Fruit fly (Drosophila melanogaster) whole organism, embryonic: ENCODE data around the gene wek.

Experiments used
- Asciz ChIP-seq: fragments of 200-800 bp; sonication (Bioruptor generic); optimal IDR thresholded peaks from 2 replicates; lab custom pipeline; 2017; ENCODE audit warnings: missing biosample characterization, mild to moderate bottlenecking, missing genetic modification characterization, missing genetic modification reagents
- CG10543 ChIP-seq: fragments of 200-800 bp; sonication (Bioruptor generic); optimal IDR thresholded peaks from 3 replicates; lab custom pipeline; 2017; ENCODE audit warnings: missing biosample characterization, mild to moderate bottlenecking, missing genetic modification characterization, moderate library complexity
- CG13287 ChIP-seq: fragments of 200-800 bp; sonication (Bioruptor generic); IDR thresholded peaks from 2 replicates; pipeline ENCODE4 v1.3.6; 2022; ENCODE audit warnings: missing biosample characterization, missing genetic modification characterization; ENCODE audit not compliant: partially characterized antibody
- CG14014 ChIP-seq: fragments of 200-800 bp; sonication (Bioruptor generic); IDR thresholded peaks from 2 replicates; pipeline ENCODE4 v1.3.6; 2022; ENCODE audit warnings: missing biosample characterization, missing genetic modification characterization
- CG15073 ChIP-seq: fragments of 200-800 bp; sonication (Bioruptor generic); optimal IDR thresholded peaks from 2 replicates; lab custom pipeline; 2016; ENCODE audit warnings: missing biosample characterization, missing genetic modification characterization
- CG1529 ChIP-seq: fragments of 200-800 bp; sonication (Bioruptor generic); optimal IDR thresholded peaks from 3 replicates; lab custom pipeline; 2018; ENCODE audit warnings: missing biosample characterization, missing genetic modification characterization
- CG15601 ChIP-seq: fragments of 200-800 bp; sonication (Bioruptor generic); optimal IDR thresholded peaks from 3 replicates; lab custom pipeline; 2019; ENCODE audit warnings: missing biosample characterization, mild to moderate bottlenecking, missing genetic modification characterization, moderate library complexity
- CG1647 ChIP-seq: fragments of 200-800 bp; sonication (Bioruptor generic); optimal IDR thresholded peaks from 3 replicates; lab custom pipeline; 2016; ENCODE audit warnings: missing biosample characterization, missing genetic modification characterization
- CG17385 ChIP-seq: fragments of 200-800 bp; sonication (Bioruptor generic); optimal IDR thresholded peaks from 3 replicates; lab custom pipeline; 2018; ENCODE audit warnings: missing biosample characterization, mild to moderate bottlenecking, missing genetic modification characterization
- CG18262 ChIP-seq: fragments of 200-800 bp; optimal IDR thresholded peaks from 3 replicates; lab custom pipeline; 2019; ENCODE audit warnings: missing biosample characterization, mild to moderate bottlenecking, missing genetic modification characterization, moderate library complexity
- CG18599 ChIP-seq: fragments of 200-800 bp; sonication (Bioruptor generic); optimal IDR thresholded peaks from 3 replicates; lab custom pipeline; 2017; ENCODE audit warnings: missing biosample characterization, missing genetic modification characterization, mild to moderate bottlenecking, moderate library complexity, missing genetic modification reagents
- CG2712 ChIP-seq: fragments of 200-800 bp; optimal IDR thresholded peaks from 3 replicates; lab custom pipeline; 2019; ENCODE audit warnings: missing biosample characterization, mild to moderate bottlenecking, missing genetic modification characterization, moderate library complexity
- CG2889 ChIP-seq: fragments of 200-800 bp; sonication (Bioruptor generic); IDR thresholded peaks from 3 replicates; pipeline ENCODE4 v1.3.6; 2022; ENCODE audit warnings: missing biosample characterization, missing genetic modification characterization
- CG30431 ChIP-seq: fragments of 200-800 bp; sonication (Bioruptor generic); optimal IDR thresholded peaks from 2 replicates; lab custom pipeline; 2017; ENCODE audit warnings: missing biosample characterization, missing genetic modification characterization
- CG32772 ChIP-seq: fragments of 200-800 bp; sonication (Bioruptor generic); IDR thresholded peaks from 2 replicates; pipeline ENCODE4 v1.3.6; 2022; ENCODE audit warnings: missing biosample characterization, missing genetic modification characterization
- CG33213 ChIP-seq: fragments of 200-800 bp; sonication (Bioruptor generic); optimal IDR thresholded peaks from 3 replicates; lab custom pipeline; 2016; ENCODE audit warnings: missing biosample characterization, missing genetic modification characterization
- CG34376 ChIP-seq: fragments of 200-800 bp; sonication (Bioruptor generic); optimal IDR thresholded peaks from 2 replicates; lab custom pipeline; 2018; ENCODE audit warnings: missing biosample characterization, mild to moderate bottlenecking, missing genetic modification characterization
- CG4360 ChIP-seq: fragments of 200-800 bp; sonication (Bioruptor generic); IDR thresholded peaks from 2 replicates; pipeline ENCODE4 v1.3.6; 2022; ENCODE audit warnings: missing biosample characterization, missing genetic modification characterization
- CG7357 ChIP-seq: fragments of 200-800 bp; sonication (Bioruptor generic); IDR thresholded peaks from 3 replicates; pipeline ENCODE4 v1.3.6; 2022; ENCODE audit warnings: missing biosample characterization, missing genetic modification characterization
- CG7556 ChIP-seq: fragments of 200-800 bp; sonication (Bioruptor generic); optimal IDR thresholded peaks from 2 replicates; lab custom pipeline; 2017; ENCODE audit warnings: missing biosample characterization, mild to moderate bottlenecking, missing genetic modification characterization
- CG8388 ChIP-seq: fragments of 200-800 bp; sonication (Bioruptor generic); optimal IDR thresholded peaks from 2 replicates; lab custom pipeline; 2019; ENCODE audit warnings: missing biosample characterization, mild to moderate bottlenecking, missing genetic modification characterization, moderate library complexity
- CG9609 ChIP-seq: fragments of 200-800 bp; sonication (Bioruptor generic); optimal IDR thresholded peaks from 3 replicates; lab custom pipeline; 2016; ENCODE audit warnings: missing biosample characterization, missing genetic modification characterization
- CHES-1-like ChIP-seq: fragments of 200-800 bp; sonication (Bioruptor generic); optimal IDR thresholded peaks from 2 replicates; lab custom pipeline; 2016; ENCODE audit warnings: missing biosample characterization, missing genetic modification characterization
- Chrac-16 ChIP-seq: fragments of 200-800 bp; sonication (Bioruptor generic); optimal IDR thresholded peaks from 3 replicates; lab custom pipeline; 2016; ENCODE audit warnings: missing biosample characterization, missing genetic modification characterization
- Dek ChIP-seq: fragments of 200-800 bp; sonication (Bioruptor generic); optimal IDR thresholded peaks from 3 replicates; lab custom pipeline; 2019; ENCODE audit warnings: missing biosample characterization, mild to moderate bottlenecking, missing genetic modification characterization, moderate library complexity
- Ets65A ChIP-seq: fragments of 200-800 bp; sonication (Bioruptor generic); peaks from one replicate; lab custom pipeline; 2016; ENCODE audit warnings: missing biosample characterization, missing genetic modification characterization
- Fer2 ChIP-seq: fragments of 200-800 bp; sonication (Bioruptor generic); optimal IDR thresholded peaks from 2 replicates; lab custom pipeline; 2018; ENCODE audit warnings: missing biosample characterization, mild to moderate bottlenecking, missing genetic modification characterization, moderate library complexity
- Gsc ChIP-seq: fragments of 200-800 bp; sonication (Bioruptor generic); IDR thresholded peaks from 2 replicates; pipeline ENCODE4 v1.3.6; 2022; ENCODE audit warnings: missing biosample characterization, missing genetic modification characterization
- HLH54F ChIP-seq: fragments of 200-800 bp; sonication (Bioruptor generic); optimal IDR thresholded peaks from 3 replicates; lab custom pipeline; 2016; ENCODE audit warnings: missing biosample characterization, missing genetic modification characterization
- Hr39 ChIP-seq: fragments of >200 bp; optimal IDR thresholded peaks from 2 replicates; lab custom pipeline; 2017
- Lhr ChIP-seq: fragments of 200-800 bp; sonication (Bioruptor generic); optimal IDR thresholded peaks from 3 replicates; lab custom pipeline; 2017; ENCODE audit warnings: mild to moderate bottlenecking, missing biosample characterization, missing genetic modification reagents, missing genetic modification characterization
- Nf-YC ChIP-seq: fragments of 200-800 bp; optimal IDR thresholded peaks from 3 replicates; lab custom pipeline; 2019; ENCODE audit warnings: missing biosample characterization, mild to moderate bottlenecking, missing genetic modification characterization, moderate library complexity
- Poxn ChIP-seq: fragments of 200-800 bp; sonication (Bioruptor generic); IDR thresholded peaks from 2 replicates; pipeline ENCODE4 v1.3.6; 2022; ENCODE audit warnings: missing biosample characterization, missing genetic modification characterization
- Six4 ChIP-seq: fragments of 200-800 bp; sonication (Bioruptor generic); optimal IDR thresholded peaks from 2 replicates; lab custom pipeline; 2016; ENCODE audit warnings: missing biosample characterization, missing genetic modification characterization
- Sry-δ ChIP-seq: fragments of 200-800 bp; sonication (Bioruptor generic); optimal IDR thresholded peaks from 2 replicates; lab custom pipeline; 2016; ENCODE audit warnings: missing biosample characterization, missing genetic modification characterization
- YL-1 ChIP-seq: fragments of 200-800 bp; sonication (Bioruptor generic); optimal IDR thresholded peaks from 3 replicates; lab custom pipeline; 2017; ENCODE audit warnings: missing biosample characterization, mild to moderate bottlenecking, missing genetic modification characterization
- bab2 ChIP-seq: fragments of 200-800 bp; sonication (Bioruptor generic); optimal IDR thresholded peaks from 2 replicates; lab custom pipeline; 2016; ENCODE audit warnings: missing biosample characterization, missing genetic modification characterization
- ci ChIP-seq: fragments of 200-800 bp; sonication (Bioruptor generic); IDR thresholded peaks from 3 replicates; pipeline ENCODE4 v1.3.6; 2022; ENCODE audit warnings: missing biosample characterization, missing genetic modification characterization
- en ChIP-seq: fragments of 200-800 bp; sonication (Bioruptor generic); optimal IDR thresholded peaks from 2 replicates; lab custom pipeline; 2016; ENCODE audit warnings: missing biosample characterization, missing genetic modification characterization
- eyg ChIP-seq: fragments of 200-800 bp; sonication (Bioruptor generic); optimal IDR thresholded peaks from 3 replicates; lab custom pipeline; 2016; ENCODE audit warnings: missing biosample characterization, missing genetic modification characterization
- mirr ChIP-seq: fragments of 200-800 bp; sonication (Bioruptor generic); optimal IDR thresholded peaks from 3 replicates; lab custom pipeline; 2018; ENCODE audit warnings: missing biosample characterization, mild to moderate bottlenecking, missing genetic modification characterization
- mld ChIP-seq: fragments of 200-800 bp; sonication (Bioruptor generic); IDR thresholded peaks from 3 replicates; pipeline ENCODE4 v1.3.6; 2022; ENCODE audit warnings: missing biosample characterization, missing genetic modification characterization; ENCODE audit not compliant: partially characterized antibody
- p53 ChIP-seq: fragments of 200-800 bp; sonication (Bioruptor generic); optimal IDR thresholded peaks from 2 replicates; lab custom pipeline; 2016; ENCODE audit warnings: missing biosample characterization, missing genetic modification characterization
- peb ChIP-seq: fragments of 200-800 bp; sonication (Bioruptor generic); IDR thresholded peaks from 2 replicates; pipeline ENCODE4 v1.3.6; 2022; ENCODE audit warnings: missing biosample characterization, missing genetic modification characterization
- pita ChIP-seq: fragments of 200-800 bp; sonication (Bioruptor generic); optimal IDR thresholded peaks from 2 replicates; lab custom pipeline; 2017; ENCODE audit warnings: missing biosample characterization, mild to moderate bottlenecking, missing genetic modification characterization
- slbo ChIP-seq: fragments of 200-800 bp; sonication (Bioruptor generic); IDR thresholded peaks from 2 replicates; pipeline ENCODE4 v1.3.6; 2022; ENCODE audit warnings: missing biosample characterization, missing genetic modification characterization
- slou ChIP-seq: fragments of 200-800 bp; sonication (Bioruptor generic); optimal IDR thresholded peaks from 3 replicates; lab custom pipeline; 2016; ENCODE audit warnings: missing biosample characterization, missing genetic modification characterization
- zen ChIP-seq: fragments of 200-800 bp; sonication (Bioruptor generic); optimal IDR thresholded peaks from 3 replicates; lab custom pipeline; 2018; ENCODE audit warnings: missing biosample characterization, mild to moderate bottlenecking, missing genetic modification characterization, moderate library complexity
- zfh2 ChIP-seq: fragments of 200-800 bp; sonication (Bioruptor generic); optimal IDR thresholded peaks from 2 replicates; lab custom pipeline; 2016; ENCODE audit warnings: missing biosample characterization, missing genetic modification characterization

wek gene

DNA sequence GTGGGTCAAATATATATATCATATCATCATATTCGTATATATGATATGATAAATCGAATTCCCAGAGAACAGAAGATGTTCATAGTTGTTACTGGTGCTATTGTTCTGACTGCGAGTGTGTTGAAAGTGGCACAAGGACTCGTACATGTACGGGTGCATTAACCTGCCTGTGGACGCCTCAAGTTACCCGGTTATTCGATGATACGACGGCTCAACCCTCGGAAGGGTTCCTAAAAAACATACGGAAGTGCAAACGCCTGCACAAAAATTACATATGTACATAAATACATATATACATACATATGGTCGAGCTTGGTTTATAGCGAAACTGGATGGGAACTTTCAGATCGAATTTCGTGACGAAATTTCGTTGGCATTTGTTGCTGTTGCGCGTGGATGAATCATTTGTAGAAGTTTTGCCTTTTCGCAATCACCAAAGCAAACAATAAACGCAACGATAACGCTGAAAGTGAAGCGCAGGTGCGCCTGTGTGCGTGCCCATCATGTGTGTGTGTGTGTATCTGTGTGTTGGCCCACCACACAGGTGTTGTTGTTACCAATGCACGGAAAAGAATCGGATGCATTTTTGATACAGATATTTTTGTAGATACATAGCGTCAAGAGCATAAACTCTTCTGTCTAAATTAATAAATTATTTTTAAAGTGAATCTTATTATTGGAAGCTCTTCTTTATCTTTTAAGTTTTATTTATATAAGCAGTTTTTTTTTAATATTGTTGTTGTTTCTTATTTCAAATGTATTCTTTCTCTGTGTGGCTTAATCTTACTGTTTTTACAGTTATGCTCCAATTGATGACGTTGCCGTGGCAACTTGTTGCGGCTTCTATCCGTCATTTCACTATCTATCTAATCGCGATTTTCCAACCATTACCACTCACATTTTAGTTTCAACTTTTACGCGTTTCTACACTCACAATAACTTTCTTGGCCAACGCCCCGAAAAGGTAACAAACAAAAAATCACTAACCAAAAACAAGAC, 6.4 kb downstream of the wek start (continued):
- TF ChIP-seq peb (GFP tag; lab: Robert Waterston, UW) (peak; percentile 77), zfh2 (GFP tag; lab: Kevin White, UChicago) (no peak), CG15073 (peak; percentile 9), Poxn (no peak), bab2 (peak; percentile 50), pita (GFP tag; lab: Kevin White, UChicago) (no peak), CG30431 (GFP tag; lab: Kevin White, UChicago) (peak; percentile 2), Sry-δ (GFP tag; lab: Kevin White, UChicago) (no peak), CG18262 (tag; lab: Kevin White, UChicago) (peak; percentile 87), Chrac-16 (GFP tag; lab: Kevin White, UChicago) (peak; percentile 59), CG7357 (peak; percentile 37; the same call in 1 of the 3 replicates), mld (GFP tag; lab: Robert Waterston, UW) (no peak), CG10543 (GFP tag; lab: Kevin White, UChicago) (peak; percentile 5), CG8388 (GFP tag; lab: Kevin White, UChicago) (peak; percentile 72), Ets65A (peak; percentile 88), ci (peak; percentile 82), slbo (GFP tag; lab: Robert Waterston, UW) (peak; percentile 62), Hr39 (no peak), CG18599 (peak; percentile 71), CHES-1-like (GFP tag; lab: Kevin White, UChicago) (peak; percentile 21), CG1529 (GFP tag; lab: Kevin White, UChicago) (peak; percentile 75), YL-1 (peak; percentile 43), Dek (tag; lab: Kevin White, UChicago) (peak; percentile 44), CG4360 (peak; percentile 77), CG7556 (peak; percentile 80), Nf-YC (tag; lab: Kevin White, UChicago) (peak; percentile 41), Fer2 (tag; lab: Kevin White, UChicago) (peak; percentile 17), Lhr (GFP tag; lab: Kevin White, UChicago) (no peak), eyg (GFP tag; lab: Kevin White, UChicago) (peak; percentile 5), slou (GFP tag; lab: Kevin White, UChicago) (peak; percentile 16), CG2712 (tag; lab: Kevin White, UChicago) (peak; percentile 87), CG32772 (GFP tag; lab: Robert Waterston, UW) (peak; percentile 80), zen (tag; lab: Kevin White, UChicago) (peak; percentile 63), mirr (GFP tag; lab: Kevin White, UChicago) (no peak), CG1647 (GFP tag; lab: Kevin White, UChicago) (peak; percentile 26), CG15601 (peak; percentile 66), p53 (GFP tag; lab: Kevin White, UChicago) (no peak), HLH54F (GFP tag; lab: Kevin White, UChicago) (no peak), CG2889 (GFP tag; lab: Robert Waterston, UW) (peak; percentile 58; the same call in 1 of the 3 replicates), CG14014 (GFP tag; lab: Robert Waterston, UW) (peak; percentile 76), Six4 (GFP tag; lab: Kevin White, UChicago) (peak; percentile 49), CG17385 (GFP tag; lab: Kevin White, UChicago) (peak; percentile 72), Gsc (GFP tag; lab: Robert Waterston, UW) (no peak), en (GFP tag; lab: Kevin White, UChicago) (no peak), CG9609 (GFP tag; lab: Kevin White, UChicago) (peak; percentile 21), Asciz (peak; percentile 69), CG33213 (GFP tag; lab: Kevin White, UChicago) (peak; percentile 28), CG34376 (GFP tag; lab: Kevin White, UChicago) (no peak), CG13287 (GFP tag; lab: Robert Waterston, UW) (no peak)
